Fruit fly (Drosophila melanogaster) whole organism, pupa: Measurements from ENCODE around the gene eIF1.

Source experiments
- CG10348 ChIP-seq: fragments of 200-800 bp; sonication (Bioruptor generic); IDR thresholded peaks from 2 replicates; pipeline ENCODE4 v1.3.6; 2022; ENCODE audit warnings: missing biosample characterization, missing genetic modification characterization
- CG12605 ChIP-seq: fragments of 200-800 bp; sonication (Bioruptor generic); IDR thresholded peaks from 2 replicates; pipeline ENCODE4 v1.3.6; 2022; ENCODE audit warnings: missing biosample characterization, missing genetic modification characterization
- CG13204 ChIP-seq: fragments of 200-800 bp; sonication (Bioruptor generic); optimal IDR thresholded peaks from 2 replicates; lab custom pipeline; 2018; ENCODE audit warnings: missing biosample characterization, mild to moderate bottlenecking, missing genetic modification characterization, moderate library complexity
- CG14655 ChIP-seq: fragments of 200-800 bp; sonication (Bioruptor generic); optimal IDR thresholded peaks from 3 replicates; lab custom pipeline; 2017; ENCODE audit warnings: mild to moderate bottlenecking, missing biosample characterization, missing genetic modification reagents, missing genetic modification characterization
- CG15710 ChIP-seq: fragments of 200-800 bp; sonication (Bioruptor generic); optimal IDR thresholded peaks from 2 replicates; lab custom pipeline; 2018; ENCODE audit warnings: missing biosample characterization, mild to moderate bottlenecking, missing genetic modification characterization, moderate library complexity
- CG17806 ChIP-seq: fragments of 200-800 bp; sonication (Bioruptor generic); optimal IDR thresholded peaks from 2 replicates; lab custom pipeline; 2018; ENCODE audit warnings: missing biosample characterization, mild to moderate bottlenecking, missing genetic modification characterization, moderate library complexity
- CG32121 ChIP-seq: fragments of 200-800 bp; sonication (Bioruptor generic); IDR thresholded peaks from 2 replicates; pipeline ENCODE4 v1.3.6; 2022; ENCODE audit warnings: missing biosample characterization, missing genetic modification characterization
- CG34367 ChIP-seq: fragments of 200-800 bp; sonication (Bioruptor generic); optimal IDR thresholded peaks from 2 replicates; lab custom pipeline; 2018; ENCODE audit warnings: missing biosample characterization, mild to moderate bottlenecking, missing genetic modification characterization
- CG4496 ChIP-seq: fragments of 200-800 bp; sonication (Bioruptor generic); IDR thresholded peaks from 3 replicates; pipeline ENCODE4 v1.3.6; 2022; ENCODE audit warnings: missing biosample characterization, missing genetic modification characterization
- CG8159 ChIP-seq: fragments of 200-800 bp; sonication (Bioruptor generic); optimal IDR thresholded peaks from 3 replicates; lab custom pipeline; 2018; ENCODE audit warnings: missing biosample characterization, mild to moderate bottlenecking, missing genetic modification characterization, moderate library complexity
- CG8301 ChIP-seq: fragments of 200-800 bp; sonication (Bioruptor generic); optimal IDR thresholded peaks from 2 replicates; lab custom pipeline; 2018; ENCODE audit warnings: missing biosample characterization, mild to moderate bottlenecking, missing genetic modification characterization
- CG9948 ChIP-seq: fragments of 200-800 bp; sonication (Bioruptor generic); optimal IDR thresholded peaks from 2 replicates; lab custom pipeline; 2018; ENCODE audit warnings: missing biosample characterization, mild to moderate bottlenecking, missing genetic modification characterization, moderate library complexity
- D1 ChIP-seq: fragments of 200-800 bp; sonication (Bioruptor generic); optimal IDR thresholded peaks from 2 replicates; lab custom pipeline; 2018; ENCODE audit warnings: missing biosample characterization, mild to moderate bottlenecking, missing genetic modification characterization, moderate library complexity
- EcR ChIP-seq: fragments of 200-800 bp; sonication (Bioruptor generic); optimal IDR thresholded peaks from 3 replicates; lab custom pipeline; 2019; ENCODE audit warnings: missing biosample characterization, missing genetic modification characterization, mild to moderate bottlenecking, moderate library complexity, missing genetic modification reagents
- Ets98B ChIP-seq: fragments of 200-800 bp; sonication (Bioruptor generic); IDR thresholded peaks from 2 replicates; pipeline ENCODE4 v1.3.6; 2022; ENCODE audit warnings: missing biosample characterization, missing genetic modification characterization
- Pif1A ChIP-seq: fragments of 200-800 bp; sonication (Bioruptor generic); optimal IDR thresholded peaks from 3 replicates; lab custom pipeline; 2016; ENCODE audit warnings: missing biosample characterization, missing genetic modification characterization
- Pif1B ChIP-seq: fragments of 200-800 bp; sonication (Bioruptor generic); optimal IDR thresholded peaks from 3 replicates; lab custom pipeline; 2016; ENCODE audit warnings: missing biosample characterization, missing genetic modification characterization
- Snoo ChIP-seq: fragments of 200-800 bp; sonication (Bioruptor generic); optimal IDR thresholded peaks from 3 replicates; lab custom pipeline; 2017; ENCODE audit warnings: missing biosample characterization, mild to moderate bottlenecking, missing genetic modification characterization, inconsistent platforms
- fd96Ca ChIP-seq: fragments of 200-800 bp; sonication (Bioruptor generic); IDR thresholded peaks from 3 replicates; pipeline ENCODE4 v1.3.6; 2022; ENCODE audit warnings: missing biosample characterization, missing genetic modification characterization
- gl ChIP-seq: fragments of 200-800 bp; sonication (Bioruptor generic); optimal IDR thresholded peaks from 2 replicates; lab custom pipeline; 2018; ENCODE audit warnings: missing biosample characterization, mild to moderate bottlenecking, missing genetic modification characterization
- rn ChIP-seq: fragments of 200-800 bp; sonication (Bioruptor generic); IDR thresholded peaks from 2 replicates; pipeline ENCODE4 v1.3.6; 2022; ENCODE audit warnings: missing biosample characterization, missing genetic modification characterization

eIF1 gene

dm6 chr3L:3251659-3252490 is 28.7 kb downstream of the eIF1 start:
- TF ChIP-seq CG8301 (peak; percentile 9), CG9948 (peak; percentile 0), CG8159 (tag; lab: Kevin White, UChicago) (no peak), CG32121 (GFP tag; lab: Robert Waterston, UW) (0 out of 2 replicates have a peak, but pooled peaks have one; percentile 10), CG12605 (GFP tag; lab: Robert Waterston, UW) (0 out of 2 replicates have a peak, but pooled peaks have one; percentile 20), CG17806 (no peak), rn (no peak)

dm6 chr3L:3252884-3253283 is 29.7 kb downstream of the eIF1 start:
- TF ChIP-seq CG13204 (no peak), CG12605 (GFP tag; lab: Robert Waterston, UW) (no peak), Snoo (tag; lab: Kevin White, UChicago) (no peak), rn (no peak), CG9948 (peak; percentile 11), CG15710 (tag; lab: Kevin White, UChicago) (peak; percentile 13), Ets98B (peak; percentile 16; the same call in 1 of the 2 replicates), CG8301 (peak; percentile 7), fd96Ca (GFP tag; lab: Robert Waterston, UW) (no peak), CG8159 (tag; lab: Kevin White, UChicago) (no peak), Pif1A (GFP tag; lab: Kevin White, UChicago) (peak; percentile 37), CG17806 (peak; percentile 5), EcR (no peak), CG4496 (GFP tag; lab: Robert Waterston, UW) (no peak), CG14655 (GFP tag; lab: Kevin White, UChicago) (peak; percentile 27), CG10348 (GFP tag; lab: Robert Waterston, UW) (no peak), CG34367 (tag; lab: Kevin White, UChicago) (no peak), gl (tag; lab: Kevin White, UChicago) (no peak), Pif1B (GFP tag; lab: Kevin White, UChicago) (no peak), D1 (tag; lab: Kevin White, UChicago) (no peak), CG32121 (GFP tag; lab: Robert Waterston, UW) (peak; percentile 32; the same call in 1 of the 2 replicates)

DNA sequence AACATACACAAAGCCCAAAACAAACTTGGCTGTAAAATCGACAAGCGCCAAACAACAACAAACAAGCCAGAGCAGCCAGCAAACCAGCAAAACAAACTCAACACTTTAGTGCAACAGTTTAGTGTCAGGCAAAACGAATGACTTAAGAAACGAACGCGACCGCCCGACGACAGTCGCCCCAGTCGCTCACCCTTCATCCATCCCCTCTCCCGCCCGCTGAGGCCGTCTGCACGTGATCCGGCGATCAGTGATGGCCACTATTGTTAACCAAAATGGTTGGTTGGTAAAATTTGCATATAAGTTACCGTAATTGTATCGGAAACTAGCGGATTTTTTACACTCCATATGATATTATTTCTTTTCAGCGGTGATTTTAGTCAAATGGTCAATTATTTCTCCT is 30.5 kb downstream of the eIF1 start:
- peak; percentile 12; the same call in 1 of the 2 replicates for TF ChIP-seq Ets98B
- no peak for TF ChIP-seq CG17806
- TF ChIP-seq CG13204 = peak; percentile 68
- no peak; the same call in 2 of the 3 replicates for TF ChIP-seq CG4496 (GFP tag; lab: Robert Waterston, UW)
- no peak for TF ChIP-seq fd96Ca (GFP tag; lab: Robert Waterston, UW)
- TF ChIP-seq CG12605 (GFP tag; lab: Robert Waterston, UW) = no peak

DNA sequence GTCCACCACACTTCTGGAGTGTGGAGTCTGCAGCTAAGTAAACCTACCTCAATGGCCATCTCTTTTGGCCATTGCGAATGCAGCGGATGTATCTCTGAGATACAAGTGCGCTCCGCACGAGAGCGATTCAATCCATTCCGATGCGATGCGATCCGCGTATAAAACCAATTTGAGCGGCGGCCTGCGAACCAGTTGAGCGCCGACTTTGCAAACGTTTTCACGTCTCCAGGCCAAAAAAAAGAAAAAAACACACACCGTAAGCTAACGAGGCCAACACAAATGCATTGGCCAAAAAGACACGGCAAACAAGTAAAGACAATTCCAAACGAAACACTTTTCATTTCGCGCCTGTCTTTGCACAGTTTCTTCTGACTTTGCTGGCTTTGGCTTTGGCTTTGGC is 34.5 kb downstream of the eIF1 start, which contains the start of gene ckd:
TSS of gene ckd (plus strand) at position 189 of the 400 bp plus-strand sequence.
- peak; percentile 56 for TF ChIP-seq CG13204
- TF ChIP-seq fd96Ca (GFP tag; lab: Robert Waterston, UW) = no peak
- no peak for TF ChIP-seq CG15710 (tag; lab: Kevin White, UChicago)
- no peak for TF ChIP-seq CG34367 (tag; lab: Kevin White, UChicago)
- no peak for TF ChIP-seq gl (tag; lab: Kevin White, UChicago)
- TF ChIP-seq CG4496 (GFP tag; lab: Robert Waterston, UW) = 0 out of 3 replicates have a peak, but pooled peaks have one; percentile 9
- TF ChIP-seq CG14655 (GFP tag; lab: Kevin White, UChicago) = no peak
- TF ChIP-seq CG8301 = no peak
- no peak for TF ChIP-seq CG17806
- TF ChIP-seq CG12605 (GFP tag; lab: Robert Waterston, UW) = no peak
- TF ChIP-seq Snoo (tag; lab: Kevin White, UChicago) = no peak
- peak; percentile 38 for TF ChIP-seq Pif1B (GFP tag; lab: Kevin White, UChicago)
- TF ChIP-seq rn = no peak
- no peak for TF ChIP-seq CG10348 (GFP tag; lab: Robert Waterston, UW)
- no peak for TF ChIP-seq D1 (tag; lab: Kevin White, UChicago)
- TF ChIP-seq EcR = peak; percentile 29
- TF ChIP-seq Pif1A (GFP tag; lab: Kevin White, UChicago) = no peak
- no peak for TF ChIP-seq CG9948
- TF ChIP-seq CG8159 (tag; lab: Kevin White, UChicago) = no peak
- TF ChIP-seq CG32121 (GFP tag; lab: Robert Waterston, UW) = no peak
- peak; percentile 33; the same call in 1 of the 2 replicates for TF ChIP-seq Ets98B

DNA sequence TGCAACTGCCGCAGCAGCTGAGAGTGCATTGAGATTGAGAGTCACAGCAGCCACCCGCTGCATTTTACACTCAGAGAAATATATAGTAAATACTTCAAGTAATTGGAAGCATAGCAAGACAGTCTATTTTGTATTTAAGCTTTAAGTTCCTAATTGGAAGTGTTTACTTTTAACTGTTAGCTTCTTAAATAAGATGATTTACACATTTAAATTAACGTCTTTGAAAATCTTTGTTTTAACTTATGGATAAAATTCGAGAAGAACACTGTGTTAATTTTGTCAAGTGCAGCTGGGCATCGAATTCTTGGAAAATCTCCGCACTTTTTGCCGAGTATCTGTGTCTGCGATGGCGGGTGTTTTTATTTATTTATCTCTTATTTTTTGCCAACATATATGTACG is 36.6 kb downstream of the eIF1 start:
- TF ChIP-seq CG13204 (peak; percentile 88), EcR (peak; percentile 76), fd96Ca (GFP tag; lab: Robert Waterston, UW) (peak; percentile 90), D1 (tag; lab: Kevin White, UChicago) (peak; percentile 50), Pif1B (GFP tag; lab: Kevin White, UChicago) (peak; percentile 87), CG34367 (tag; lab: Kevin White, UChicago) (peak; percentile 90), CG4496 (GFP tag; lab: Robert Waterston, UW) (peak; percentile 89), CG15710 (tag; lab: Kevin White, UChicago) (peak; percentile 94), gl (tag; lab: Kevin White, UChicago) (peak; percentile 84), CG8159 (tag; lab: Kevin White, UChicago) (peak; percentile 93), Snoo (tag; lab: Kevin White, UChicago) (peak; percentile 80), CG32121 (GFP tag; lab: Robert Waterston, UW) (peak; percentile 93), CG9948 (peak; percentile 89), CG12605 (GFP tag; lab: Robert Waterston, UW) (peak; percentile 83), rn (peak; percentile 78), Ets98B (peak; percentile 94), CG17806 (peak; percentile 90), CG10348 (GFP tag; lab: Robert Waterston, UW) (0 out of 2 replicates have a peak, but pooled peaks have one; percentile 28), CG14655 (GFP tag; lab: Kevin White, UChicago) (peak; percentile 82), CG8301 (peak; percentile 79), Pif1A (GFP tag; lab: Kevin White, UChicago) (peak; percentile 90)
